Worm (Caenorhabditis elegans) whole organism, L2 larva: ENCODE results near the gene Y37A1A.2.

Experiments
- ama-1 ChIP-seq: fragments of 150-350 bp; optimal IDR thresholded peaks from 2 replicates; lab custom pipeline; 2018; ENCODE audit warnings: inconsistent platforms
- elt-1 ChIP-seq: fragments of 150-350 bp; optimal IDR thresholded peaks from 2 replicates; lab custom pipeline; 2014; ENCODE audit warnings: missing biosample characterization, missing genetic modification characterization
- lsy-2 ChIP-seq, 2 experiments: fragments of 150-350 bp in 1 of 2; sonication (generic microtip) in 1 of 2; optimal IDR thresholded peaks; 2 replicates each; lab custom pipeline; 2014 to 2017; ENCODE audit warnings: missing biosample characterization in 2 of 2, missing genetic modification characterization in 2 of 2
- mdl-1 ChIP-seq, 2 experiments: fragments of 150-350 bp in 1 of 2; sonication (generic microtip) in 1 of 2; optimal IDR thresholded peaks; 2 replicates each; lab custom pipeline; 2017; ENCODE audit warnings: missing biosample characterization in 2 of 2, missing genetic modification characterization in 2 of 2
- nhr-11 ChIP-seq: fragments of 150-350 bp; optimal IDR thresholded peaks from 2 replicates; lab custom pipeline; 2014; ENCODE audit warnings: missing biosample characterization, missing genetic modification characterization
- nhr-23 ChIP-seq: fragments of 150-350 bp; optimal IDR thresholded peaks from 2 replicates; lab custom pipeline; 2014; ENCODE audit warnings: missing biosample characterization, missing genetic modification reagents, missing genetic modification characterization

DNA sequence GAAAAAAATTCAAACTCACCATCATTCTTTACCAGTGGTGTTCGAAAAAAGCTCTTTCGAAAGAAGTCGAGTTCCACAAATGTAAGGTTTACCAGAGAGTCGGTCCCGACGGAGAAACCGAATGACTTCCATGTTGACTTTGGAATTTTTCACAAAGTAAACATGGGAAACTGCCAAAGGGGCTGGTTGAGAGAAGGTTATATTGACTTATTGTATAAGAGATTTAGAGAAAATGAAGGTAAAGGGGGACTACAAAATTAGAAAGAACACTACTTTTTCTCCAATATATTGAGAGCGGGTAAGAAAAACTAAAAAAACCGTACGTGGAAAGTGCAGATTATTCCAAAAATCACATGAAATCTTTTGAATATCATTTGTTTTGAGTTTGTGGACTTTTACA, 47.7 kb downstream of the Y37A1A.2 start, which contains the start of gene vamp-8:
- no peak for TF ChIP-seq elt-1
- no peak for TF ChIP-seq nhr-23 (tag; lab: Kevin White, UChicago)
- TF ChIP-seq ama-1: no peak
- no peak for TF ChIP-seq lsy-2 (tag; optimal IDR thresholded peaks at IDR 0.05; lab: Kevin White, UChicago)
- no peak for TF ChIP-seq nhr-11
- no peak for TF ChIP-seq mdl-1 (tag; optimal IDR thresholded peaks at IDR 0.05; lab: Kevin White, UChicago)
